Worm (Caenorhabditis elegans) whole organism, late embryonic: ENCODE results near the gene B0563.8.

Experiments
- C08G9.2 ChIP-seq: sonication (generic microtip); optimal IDR thresholded peaks from 2 replicates; lab custom pipeline; 2016; ENCODE audit warnings: mild to moderate bottlenecking, missing genetic modification characterization, moderate library complexity, missing compliant biosample characterization
- ceh-18 ChIP-seq: sonication (generic microtip); optimal IDR thresholded peaks from 2 replicates; lab custom pipeline; 2016; ENCODE audit warnings: missing genetic modification characterization, missing compliant biosample characterization
- ceh-22 ChIP-seq: sonication (generic microtip); optimal IDR thresholded peaks from 2 replicates; lab custom pipeline; 2017; ENCODE audit warnings: missing biosample characterization, missing genetic modification characterization
- ceh-9 ChIP-seq: sonication (generic microtip); optimal IDR thresholded peaks from 2 replicates; lab custom pipeline; 2016; ENCODE audit warnings: mild to moderate bottlenecking, missing genetic modification characterization, inconsistent platforms, missing compliant biosample characterization
- hlh-13 ChIP-seq: fragments of 200-800 bp; sonication (Bioruptor generic); optimal IDR thresholded peaks from 2 replicates; lab custom pipeline; 2018; ENCODE audit warnings: mild to moderate bottlenecking, missing genetic modification characterization, missing compliant biosample characterization
- hlh-30 ChIP-seq: sonication (generic microtip); optimal IDR thresholded peaks from 2 replicates; lab custom pipeline; 2017; ENCODE audit warnings: antibody characterized with exemption, missing genetic modification characterization, missing compliant biosample characterization; ENCODE audit not compliant: insufficient read depth
- pha-2 ChIP-seq: sonication (generic microtip); optimal IDR thresholded peaks from 2 replicates; lab custom pipeline; 2017; ENCODE audit warnings: mild to moderate bottlenecking, missing genetic modification characterization, missing compliant biosample characterization
- pha-4 ChIP-seq: fragments of 150-350 bp; optimal IDR thresholded peaks from 2 replicates; lab custom pipeline; 2018; ENCODE audit warnings: missing biosample characterization, missing genetic modification reagents, missing genetic modification characterization
- tbx-2 ChIP-seq: sonication (generic microtip); optimal IDR thresholded peaks from 2 replicates; lab custom pipeline; 2016; ENCODE audit warnings: missing genetic modification characterization, missing compliant biosample characterization

DNA sequence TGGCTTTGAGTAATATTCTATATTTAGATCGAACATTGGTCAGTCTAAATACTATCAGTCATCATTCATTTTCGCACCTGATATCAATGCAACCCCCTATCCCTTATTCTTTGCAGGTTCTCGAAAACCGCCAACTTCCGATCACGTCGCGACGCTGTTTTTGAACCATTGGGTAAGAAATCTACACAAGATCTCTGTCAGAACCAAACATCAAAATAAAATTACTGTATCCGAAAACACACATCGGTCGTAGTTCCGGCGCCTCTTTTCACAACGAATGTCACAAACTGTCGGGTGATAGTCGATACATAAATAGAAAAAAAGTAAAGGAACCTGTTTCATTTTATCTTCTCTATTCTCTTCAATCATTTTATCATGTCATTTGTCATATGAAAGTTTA is 27.4 kb downstream of the B0563.8 start:
- no peak for TF ChIP-seq ceh-22
- TF ChIP-seq pha-2 (tag; lab: Kevin White, UChicago), result no peak
- TF ChIP-seq ceh-18 (tag; lab: Kevin White, UChicago), result no peak
- TF ChIP-seq pha-4 (tag; lab: Kevin White, UChicago), result no peak
- no peak for TF ChIP-seq hlh-13
- TF ChIP-seq C08G9.2, result no peak
- no peak for TF ChIP-seq ceh-9
- no peak for TF ChIP-seq tbx-2
- TF ChIP-seq hlh-30 (tag; lab: Kevin White, UChicago), result no peak
